Worm (Caenorhabditis elegans): ENCODE results near the gene F41H8.1.
"Not testable (repeated sequence)": the region's sequence is repeated elsewhere in the genome, so short reads cannot be mapped to it uniquely, and the experiment has no call there.

- not testable (repeated sequence) for TF ChIP-seq med-1 (GFP tag; optimal IDR thresholded peaks at IDR 0.05; ENCODE audit: insufficient read depth); tab-1 (GFP tag; IDR thresholded peaks at IDR 0.05); ztf-23 (GFP tag; IDR thresholded peaks at IDR 0.05); klf-2 (GFP tag; conservative IDR thresholded peaks at IDR 0.05); ztf-29 (GFP tag; IDR thresholded peaks at IDR 0.05); T22C8.4 (GFP tag; IDR thresholded peaks at IDR 0.05); ref-1 (GFP tag; conservative IDR thresholded peaks at IDR 0.05); flt-1 (GFP tag; IDR thresholded peaks at IDR 0.05)
Observed at ce11 chrV:838984-839471, 5.6 kb downstream of the F41H8.1 start, which contains the start of the genes K09C6.7 and K09C6.10.

Measured in whole organism, midembryonic.